Worm (Caenorhabditis elegans) whole organism, early embryonic: ENCODE results near the gene eif-2Balpha.

Source experiments
- B0310.2 ChIP-seq: sonication (generic microtip); optimal IDR thresholded peaks from 2 replicates; lab custom pipeline; 2016; ENCODE audit warnings: mild to moderate bottlenecking, missing genetic modification characterization, missing compliant biosample characterization
- F13C5.2 ChIP-seq: sonication (generic microtip); optimal IDR thresholded peaks from 2 replicates; lab custom pipeline; 2017; ENCODE audit warnings: mild to moderate bottlenecking, missing genetic modification characterization, inconsistent platforms, missing compliant biosample characterization
- aly-1 ChIP-seq: sonication (generic microtip); optimal IDR thresholded peaks from 2 replicates; lab custom pipeline; 2016; ENCODE audit warnings: missing genetic modification characterization, missing compliant biosample characterization
- ama-1 ChIP-seq: fragments of 150-350 bp; optimal IDR thresholded peaks from 2 replicates; lab custom pipeline; 2014
- ceh-36 ChIP-seq: sonication (generic microtip); optimal IDR thresholded peaks from 2 replicates; lab custom pipeline; 2016; ENCODE audit warnings: missing genetic modification characterization, inconsistent platforms, missing compliant biosample characterization
- ets-7 ChIP-seq: sonication (generic microtip); optimal IDR thresholded peaks from 2 replicates; lab custom pipeline; 2016; ENCODE audit warnings: missing genotype, missing genetic modification characterization, missing compliant biosample characterization
- flt-1 ChIP-seq: fragments of 200-800 bp; sonication (Bioruptor generic); IDR thresholded peaks from 2 replicates; pipeline ENCODE4 v1.3.6; 2022; ENCODE audit warnings: missing genetic modification characterization, missing compliant biosample characterization
- hmbx-1 ChIP-seq: sonication (generic microtip); optimal IDR thresholded peaks from 2 replicates; lab custom pipeline; 2016; ENCODE audit warnings: mild to moderate bottlenecking, missing genetic modification characterization, missing compliant biosample characterization
- hmg-4 ChIP-seq: fragments of 200-800 bp; sonication (Bioruptor generic); optimal IDR thresholded peaks from 2 replicates; lab custom pipeline; 2018; ENCODE audit warnings: mild to moderate bottlenecking, missing genetic modification characterization, missing compliant biosample characterization
- hnd-1 ChIP-seq: sonication (generic microtip); optimal IDR thresholded peaks from 2 replicates; lab custom pipeline; 2016; ENCODE audit warnings: missing genetic modification characterization, missing compliant biosample characterization
- pes-1 ChIP-seq: fragments of 200-800 bp; sonication (Bioruptor generic); IDR thresholded peaks from 2 replicates; pipeline ENCODE4 v1.3.6; 2022; ENCODE audit warnings: missing genetic modification reagents, missing genetic modification characterization, missing compliant biosample characterization
- sea-1 ChIP-seq: fragments of 200-800 bp; sonication (Bioruptor generic); conservative IDR thresholded peaks from 2 replicates; pipeline ENCODE4 v1.3.6; 2022; ENCODE audit warnings: missing genetic modification characterization, missing compliant biosample characterization
- tbx-11 ChIP-seq: fragments of 200-800 bp; sonication (Bioruptor generic); IDR thresholded peaks from 2 replicates; pipeline ENCODE4 v1.3.6; 2022; ENCODE audit warnings: missing genetic modification characterization, missing compliant biosample characterization
- tbx-37 ChIP-seq: fragments of 200-800 bp; sonication (Bioruptor generic); conservative IDR thresholded peaks from 2 replicates; pipeline ENCODE4 v1.3.6; 2022; ENCODE audit warnings: missing genetic modification reagents, missing genetic modification characterization, missing compliant biosample characterization

DNA sequence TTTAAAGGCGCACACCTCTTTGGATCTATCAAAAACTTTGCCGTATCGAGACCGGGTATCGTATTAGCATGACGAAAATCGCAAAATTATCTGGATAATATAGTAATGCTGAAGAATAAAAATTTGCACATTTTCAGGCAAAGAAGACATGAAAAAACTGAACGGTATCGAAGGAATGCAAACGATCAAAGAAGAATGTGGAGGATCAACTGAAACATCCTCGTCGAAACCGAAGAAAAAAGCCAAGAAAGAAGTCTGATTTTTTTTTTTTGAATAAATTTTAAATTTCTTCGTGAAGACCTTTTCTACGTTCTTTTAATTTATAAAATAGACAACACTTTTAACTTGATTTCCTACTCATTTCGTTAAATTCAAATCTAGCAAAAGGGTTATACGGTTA is 1.9 kb downstream of the eif-2Balpha start, which contains the start of gene ZK1098.12:
- TF ChIP-seq ets-7 (tag; lab: Kevin White, UChicago) = no peak
- TF ChIP-seq ama-1 (lab: Kevin White, UChicago) = no peak
- TF ChIP-seq pes-1 (GFP tag; lab: Robert Waterston, UW) = no peak
- TF ChIP-seq hmbx-1 (tag; lab: Kevin White, UChicago) = no peak
- TF ChIP-seq ceh-36 (tag; lab: Kevin White, UChicago) = no peak
- no peak for TF ChIP-seq B0310.2 (tag; lab: Kevin White, UChicago)
- no peak for TF ChIP-seq aly-1 (tag; lab: Kevin White, UChicago)
- TF ChIP-seq tbx-37 (GFP tag; lab: Robert Waterston, UW) = no peak
- no peak for TF ChIP-seq hnd-1
- TF ChIP-seq sea-1 (GFP tag; lab: Robert Waterston, UW) = no peak
- no peak for TF ChIP-seq tbx-11 (GFP tag; lab: Robert Waterston, UW)
- TF ChIP-seq flt-1 (GFP tag; lab: Robert Waterston, UW) = no peak
- no peak for TF ChIP-seq hmg-4 (GFP tag; lab: Kevin White, UChicago)
- TF ChIP-seq F13C5.2 = no peak
